Worm (Caenorhabditis elegans) whole organism, L1 larva: ENCODE results near the gene fbxb-55.

Experiments
- C04F5.9 ChIP-seq: sonication (generic microtip); optimal IDR thresholded peaks from 2 replicates; lab custom pipeline; 2016; ENCODE audit warnings: missing genetic modification characterization, missing compliant biosample characterization
- C16A3.4 ChIP-seq: fragments of 150-350 bp; optimal IDR thresholded peaks from 2 replicates; lab custom pipeline; 2014; ENCODE audit warnings: missing biosample characterization, missing genetic modification characterization
- C34B4.2 ChIP-seq: sonication (generic microtip); optimal IDR thresholded peaks from 2 replicates; lab custom pipeline; 2017; ENCODE audit warnings: mild to moderate bottlenecking, missing genetic modification characterization, missing compliant biosample characterization
- aha-1 ChIP-seq: fragments of 150-350 bp; optimal IDR thresholded peaks from 2 replicates; lab custom pipeline; 2014; ENCODE audit warnings: missing biosample characterization, missing genetic modification characterization
- aly-2 ChIP-seq: fragments of 150-350 bp; optimal IDR thresholded peaks from 2 replicates; lab custom pipeline; 2014; ENCODE audit warnings: missing biosample characterization, missing genetic modification characterization
- ama-1 ChIP-seq: fragments of 150-350 bp; optimal IDR thresholded peaks from 2 replicates; lab custom pipeline; 2014
- ceh-63 ChIP-seq: fragments of 200-800 bp; sonication (Bioruptor generic); optimal IDR thresholded peaks from 2 replicates; lab custom pipeline; 2018; ENCODE audit warnings: mild to moderate bottlenecking, missing genetic modification characterization, missing compliant biosample characterization
- ceh-8 ChIP-seq: fragments of 200-800 bp; sonication (Bioruptor generic); optimal IDR thresholded peaks from 2 replicates; lab custom pipeline; 2018; ENCODE audit warnings: mild to moderate bottlenecking, missing genetic modification characterization, moderate library complexity, missing compliant biosample characterization
- dpl-1 ChIP-seq, 3 experiments: fragments of 150-350 bp in 2 of 3; sonication (generic microtip) in 1 of 3; optimal IDR thresholded peaks; 2 replicates each; lab custom pipeline; 2014 to 2017; ENCODE audit warnings: missing biosample characterization in 3 of 3, missing genetic modification characterization in 3 of 3, missing genetic modification reagents in 3 of 3
- elt-2 ChIP-seq: sonication (generic microtip); optimal IDR thresholded peaks from 2 replicates; lab custom pipeline; 2016; ENCODE audit warnings: missing genetic modification characterization, mild to moderate bottlenecking, inconsistent platforms, missing compliant biosample characterization, missing genetic modification reagents
- fkh-4 ChIP-seq: sonication (generic microtip); optimal IDR thresholded peaks from 2 replicates; lab custom pipeline; 2016; ENCODE audit warnings: missing compliant biosample characterization, missing genetic modification characterization, borderline replicate concordance
- grh-1 ChIP-seq: fragments of 200-800 bp; sonication (Bioruptor generic); IDR thresholded peaks from 2 replicates; pipeline ENCODE4 v1.3.6; 2022; ENCODE audit warnings: missing genetic modification reagents, missing genetic modification characterization, missing compliant biosample characterization
- isw-1 ChIP-seq: fragments of 200-800 bp; sonication (Bioruptor generic); IDR thresholded peaks from 2 replicates; pipeline ENCODE4 v1.3.6; 2022; ENCODE audit warnings: missing genetic modification characterization, missing compliant biosample characterization
- lin-14 ChIP-seq: fragments of 200-800 bp; sonication (Bioruptor generic); optimal IDR thresholded peaks from 2 replicates; lab custom pipeline; 2018; ENCODE audit warnings: mild to moderate bottlenecking, missing genetic modification characterization, moderate library complexity, missing compliant biosample characterization
- lin-15B ChIP-seq: fragments of 150-350 bp; sonication (generic microtip); optimal IDR thresholded peaks from 3 replicates; lab custom pipeline; 2014; ENCODE audit warnings: missing biosample characterization, missing genetic modification characterization
- lin-35 ChIP-seq, 2 experiments: fragments of 150-350 bp; optimal IDR thresholded peaks; 2 replicates each; lab custom pipeline; 2014; ENCODE audit warnings: missing biosample characterization in 2 of 2, missing genetic modification characterization in 2 of 2, missing genetic modification reagents in 2 of 2
- mab-9 ChIP-seq: fragments of 200-800 bp; sonication (Bioruptor generic); IDR thresholded peaks from 2 replicates; pipeline ENCODE4 v1.3.6; 2022; ENCODE audit warnings: missing genetic modification reagents, missing genetic modification characterization, missing compliant biosample characterization
- mef-2 ChIP-seq: fragments of 150-350 bp; optimal IDR thresholded peaks from 2 replicates; lab custom pipeline; 2014; ENCODE audit warnings: missing biosample characterization, missing genetic modification characterization
- nhr-11 ChIP-seq: fragments of 150-350 bp; optimal IDR thresholded peaks from 2 replicates; lab custom pipeline; 2014; ENCODE audit warnings: missing biosample characterization, missing genetic modification characterization
- nhr-76 ChIP-seq: sonication (generic microtip); optimal IDR thresholded peaks from 2 replicates; lab custom pipeline; 2017; ENCODE audit warnings: missing biosample characterization, missing genetic modification characterization
- nhr-85 ChIP-seq: sonication (generic microtip); peaks from one replicate; lab custom pipeline; 2016; ENCODE audit warnings: missing genetic modification characterization, inconsistent platforms, missing compliant biosample characterization
- rnt-1 ChIP-seq: sonication (generic microtip); optimal IDR thresholded peaks from 2 replicates; lab custom pipeline; 2016; ENCODE audit warnings: mild to moderate bottlenecking, missing genetic modification characterization, moderate library complexity, missing compliant biosample characterization
- skn-1 ChIP-seq: fragments of 150-350 bp; optimal IDR thresholded peaks from 2 replicates; lab custom pipeline; 2014; ENCODE audit warnings: missing biosample characterization, missing genetic modification characterization
- snpc-4 ChIP-seq: fragments of 150-350 bp; optimal IDR thresholded peaks from 2 replicates; lab custom pipeline; 2014; ENCODE audit warnings: missing biosample characterization, missing genetic modification characterization
- sox-4 ChIP-seq: sonication (generic microtip); optimal IDR thresholded peaks from 2 replicates; lab custom pipeline; 2016; ENCODE audit warnings: missing genetic modification characterization, missing compliant biosample characterization
- sptf-1 ChIP-seq: fragments of 150-350 bp; optimal IDR thresholded peaks from 2 replicates; lab custom pipeline; 2014; ENCODE audit warnings: missing biosample characterization, missing genetic modification characterization
- tlp-1 ChIP-seq: fragments of 150-350 bp; optimal IDR thresholded peaks from 2 replicates; lab custom pipeline; 2014; ENCODE audit warnings: missing biosample characterization, missing genetic modification characterization
- unc-86 ChIP-seq: sonication (generic microtip); optimal IDR thresholded peaks from 2 replicates; lab custom pipeline; 2016; ENCODE audit warnings: missing genetic modification characterization, missing compliant biosample characterization
- unc-98 ChIP-seq: fragments of 200-800 bp; sonication (Bioruptor generic); IDR thresholded peaks from 2 replicates; pipeline ENCODE4 v1.3.6; 2022; ENCODE audit warnings: missing genetic modification characterization, missing compliant biosample characterization
- xbp-1 ChIP-seq: sonication (generic microtip); optimal IDR thresholded peaks from 2 replicates; lab custom pipeline; 2016; ENCODE audit warnings: missing genetic modification characterization, missing compliant biosample characterization
- zip-4 ChIP-seq: fragments of 200-800 bp; sonication (Bioruptor generic); optimal IDR thresholded peaks from 2 replicates; lab custom pipeline; 2018; ENCODE audit warnings: mild to moderate bottlenecking, missing genetic modification characterization, moderate library complexity, missing compliant biosample characterization

The fbxb-55 gene

DNA sequence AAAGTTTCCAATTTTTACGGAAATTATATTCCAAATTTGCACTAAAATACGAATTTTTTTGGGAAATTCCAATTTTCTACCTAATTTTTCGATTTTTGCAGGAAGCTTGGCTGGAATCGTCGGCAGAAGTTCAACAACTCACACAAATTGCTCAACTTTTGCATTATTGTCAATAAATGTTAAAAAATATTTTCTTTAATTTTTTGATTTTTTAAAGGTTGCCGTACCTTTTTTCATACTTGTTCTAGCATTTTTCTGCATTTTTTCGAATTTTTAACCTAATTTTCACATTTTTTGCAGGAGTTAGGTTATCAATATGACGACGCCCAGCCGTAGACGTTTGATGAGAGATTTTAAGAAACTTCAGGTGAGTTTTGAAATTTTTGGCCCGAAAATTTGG lies 34.1 kb downstream of the fbxb-55 start, which contains the start of gene ubc-1:
ubc-1 (plus strand) TSS at position 301 of the 400 bp plus-strand sequence.
- TF ChIP-seq ama-1, result no peak
- TF ChIP-seq nhr-85 (tag; lab: Kevin White, UChicago), result peak; percentile 17
- TF ChIP-seq, all 84 proteins: peak for 1

- no peak for TF ChIP-seq isw-1 (GFP tag; lab: Robert Waterston, UW)
- TF ChIP-seq nhr-11 (tag; lab: Kevin White, UChicago), result no peak
- no peak for TF ChIP-seq fkh-4
- TF ChIP-seq mef-2 (tag; lab: Kevin White, UChicago), result no peak
- no peak for TF ChIP-seq nhr-76 (tag; lab: Kevin White, UChicago)
Observed at ce11 chrIV:4108767-4109166, 40.2 kb downstream of the fbxb-55 start, which contains the start of gene C35B1.7. Gene C35B1.7, plus strand, starts transcription at chrIV:4109067.

DNA sequence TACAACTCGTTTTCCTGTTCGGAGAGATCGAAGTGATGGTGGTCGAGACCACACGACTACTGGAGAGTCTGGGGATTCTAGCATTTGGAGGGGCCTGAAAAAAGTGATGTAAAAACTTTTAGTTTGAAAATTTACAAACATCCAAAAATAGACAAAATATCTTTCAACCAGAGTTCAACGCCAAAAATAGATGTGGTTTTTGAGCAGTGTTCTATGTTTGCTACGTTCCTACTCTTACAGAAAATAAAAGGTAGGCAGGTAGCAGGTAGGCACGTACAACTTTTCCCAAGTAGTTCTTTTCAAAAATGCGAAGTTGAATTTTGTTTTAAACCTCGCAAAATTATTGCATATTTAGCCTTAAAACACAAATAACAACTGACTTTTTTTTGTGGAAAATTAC lies 43.8 kb downstream of the fbxb-55 start, which contains the start of gene F49F1.14:
F49F1.14 (minus strand) TSS at position 101 of the 400 bp plus-strand sequence.
- no peak for TF ChIP-seq mab-9 (GFP tag; lab: Robert Waterston, UW)
- no peak for TF ChIP-seq elt-2 (tag; lab: Kevin White, UChicago)
- no peak for TF ChIP-seq aha-1 (tag; lab: Kevin White, UChicago)
- no peak for TF ChIP-seq ceh-8 (GFP tag; lab: Kevin White, UChicago)
- no peak for TF ChIP-seq unc-86 (tag; lab: Kevin White, UChicago)
- TF ChIP-seq sptf-1, result no peak
- TF ChIP-seq lin-35 (GFP tag; optimal IDR thresholded peaks at IDR 0.05; lab: Kevin White, UChicago), result no peak
- no peak for TF ChIP-seq ceh-63 (GFP tag; lab: Kevin White, UChicago)
- no peak for TF ChIP-seq rnt-1 (tag; lab: Kevin White, UChicago)
- TF ChIP-seq C16A3.4, result no peak
- TF ChIP-seq aly-2 (tag; lab: Kevin White, UChicago), result no peak
- TF ChIP-seq mef-2 (tag; lab: Kevin White, UChicago), result no peak
- no peak for TF ChIP-seq sox-4 (tag; lab: Kevin White, UChicago)

DNA sequence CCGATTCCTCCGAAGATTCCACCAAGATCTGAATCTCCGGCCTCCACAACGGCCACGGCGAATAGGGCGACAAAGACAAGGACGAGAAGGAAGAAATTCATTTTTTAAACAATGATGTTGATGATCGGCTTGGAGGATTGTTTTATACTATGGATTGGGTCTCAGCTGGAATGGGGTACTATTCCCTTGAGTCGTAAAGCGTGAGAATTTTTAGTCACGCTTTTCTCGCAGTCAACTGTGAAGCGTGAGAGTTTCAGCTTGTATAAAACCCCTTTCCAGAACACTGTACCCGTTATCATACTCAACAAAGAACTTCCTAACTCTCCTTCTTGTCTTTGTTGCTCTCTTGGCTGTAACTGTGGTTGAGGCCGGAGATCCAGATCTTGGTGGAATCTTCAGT lies 45.9 kb downstream of the fbxb-55 start, which contains the start of gene F49F1.15:
F49F1.15 (minus strand) TSS at position 101 of the 400 bp plus-strand sequence.
- no peak for TF ChIP-seq aly-2 (tag; lab: Kevin White, UChicago)
- TF ChIP-seq tlp-1 (tag; lab: Kevin White, UChicago), result no peak
- TF ChIP-seq lin-14 (GFP tag; lab: Kevin White, UChicago), result no peak
- TF ChIP-seq ceh-63 (GFP tag; lab: Kevin White, UChicago), result no peak
- no peak for TF ChIP-seq nhr-11 (tag; lab: Kevin White, UChicago)
- TF ChIP-seq zip-4 (GFP tag; lab: Kevin White, UChicago), result no peak

ce11 chrIV:4115634-4116033 lies 47.1 kb downstream of the fbxb-55 start, which contains the start of the genes F49F1.4 and F49F1.2:
Gene F49F1.4, minus strand, starts transcription at chrIV:4115734.
Gene F49F1.2, plus strand, starts transcription at chrIV:4115943.
- TF ChIP-seq unc-98 (GFP tag; lab: Robert Waterston, UW) (no peak), lin-15B (tag; lab: Kevin White, UChicago) (no peak), grh-1 (GFP tag; lab: Robert Waterston, UW) (no peak), nhr-76 (tag; lab: Kevin White, UChicago) (no peak), skn-1 (tag; lab: Kevin White, UChicago) (no peak), C34B4.2 (no peak), xbp-1 (tag; lab: Kevin White, UChicago) (no peak)

DNA sequence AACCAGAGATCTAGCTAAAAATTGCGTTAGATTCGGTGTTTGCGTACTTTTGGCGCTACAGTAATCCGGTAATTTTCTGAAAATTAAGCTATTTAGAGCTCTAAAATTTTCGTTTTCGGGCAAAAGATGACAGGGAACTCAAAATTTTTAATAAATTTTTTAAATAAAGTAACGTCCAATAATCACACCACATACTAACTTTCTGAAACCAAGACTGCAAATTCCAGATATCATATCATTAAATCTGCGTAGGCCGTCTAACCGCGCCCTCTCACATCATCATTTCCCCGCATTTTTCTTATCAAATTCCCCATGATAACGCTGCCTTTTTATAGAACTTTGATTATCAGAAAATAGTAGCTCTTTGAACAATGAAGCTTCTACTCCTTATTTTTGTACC lies 48.9 kb downstream of the fbxb-55 start, which contains the start of gene drd-50:
drd-50 (plus strand) TSS at position 301 of the 400 bp plus-strand sequence.
- TF ChIP-seq aha-1 (tag; lab: Kevin White, UChicago) (no peak), elt-2 (tag; lab: Kevin White, UChicago) (peak; percentile 38), C04F5.9 (tag; lab: Kevin White, UChicago) (no peak), dpl-1 (GFP tag; optimal IDR thresholded peaks at IDR 0.05; lab: Kevin White, UChicago) (no peak), xbp-1 (tag; lab: Kevin White, UChicago) (no peak), snpc-4 (tag; lab: Kevin White, UChicago) (no peak)
- TF ChIP-seq, all 84 proteins: peak for 1
